Worm (Caenorhabditis elegans) whole organism, L4/young adult: ENCODE data around the gene ZC302.3.

ENCODE experiments used
- dao-5 ChIP-seq: sonication (generic microtip); optimal IDR thresholded peaks from 2 replicates; lab custom pipeline; 2016; ENCODE audit warnings: missing genotype, missing genetic modification characterization, moderate library complexity, missing compliant biosample characterization
- him-1 ChIP-seq: sonication (generic microtip); optimal IDR thresholded peaks from 2 replicates; lab custom pipeline; 2016; ENCODE audit warnings: missing genotype, missing genetic modification reagents, missing genetic modification characterization, missing compliant biosample characterization

DNA sequence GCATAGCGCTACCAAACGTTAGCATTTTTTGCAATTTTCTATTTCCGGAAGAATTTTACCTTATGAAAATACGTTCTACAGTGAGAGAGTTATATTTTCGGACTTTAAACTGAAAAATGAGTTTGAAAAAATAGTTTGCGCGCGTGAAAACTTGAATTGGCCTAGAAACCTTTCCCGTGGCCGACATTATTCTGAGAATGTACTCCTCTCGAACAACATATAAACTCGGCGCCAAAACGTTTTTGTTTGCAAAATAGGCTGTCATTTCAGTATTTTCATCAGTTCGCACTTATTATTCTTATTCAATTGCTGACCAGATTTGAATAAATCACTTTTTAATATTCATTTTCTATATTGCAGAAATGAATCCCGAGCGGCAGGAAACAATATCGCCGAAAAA is 4.5 kb downstream of the ZC302.3 start, which contains the start of the genes mre-11 and wdr-5.3:
- TF ChIP-seq him-1 (tag; lab: Kevin White, UChicago) (peak; percentile 22), dao-5 (tag; lab: Kevin White, UChicago) (no peak)
